Worm (Caenorhabditis elegans): ENCODE results near the gene sup-10.

ce11 chrX:17514422-17514821 is 13.7 kb upstream of the sup-10 start:
- TF ChIP-seq W03F9.2 (tag; optimal IDR thresholded peaks at IDR 0.05) (no peak), him-1 (tag; optimal IDR thresholded peaks at IDR 0.05) (no peak)

Data from whole organism, L4/young adult.